Fruit fly (Drosophila melanogaster) whole organism, embryonic: Measurements from ENCODE around the gene CG3703.

Experiments used
- Atf-2 ChIP-seq: fragments of 200-800 bp; sonication (Bioruptor generic); optimal IDR thresholded peaks from 2 replicates; lab custom pipeline; 2016; ENCODE audit warnings: missing biosample characterization, missing genetic modification characterization
- BEAF-32 ChIP-seq: fragments of 200-800 bp; sonication (Bioruptor generic); optimal IDR thresholded peaks from 3 replicates; lab custom pipeline; 2017; ENCODE audit warnings: missing biosample characterization, missing genetic modification characterization, mild to moderate bottlenecking, moderate library complexity, missing genetic modification reagents
- Bgb ChIP-seq: fragments of 200-800 bp; sonication (Bioruptor generic); IDR thresholded peaks from 2 replicates; pipeline ENCODE4 v1.3.6; 2022; ENCODE audit warnings: missing biosample characterization, missing genetic modification characterization; ENCODE audit not compliant: partially characterized antibody
- CG11504 ChIP-seq: fragments of 200-800 bp; sonication (Bioruptor generic); optimal IDR thresholded peaks from 3 replicates; lab custom pipeline; 2019; ENCODE audit warnings: missing biosample characterization, mild to moderate bottlenecking, missing genetic modification characterization, moderate library complexity
- CG12659 ChIP-seq: fragments of 200-800 bp; sonication (Bioruptor generic); optimal IDR thresholded peaks from 3 replicates; lab custom pipeline; 2017; ENCODE audit warnings: mild to moderate bottlenecking, missing biosample characterization, missing genetic modification reagents, missing genetic modification characterization
- CG13424 ChIP-seq: fragments of 200-800 bp; sonication (Bioruptor generic); optimal IDR thresholded peaks from 2 replicates; lab custom pipeline; 2019; ENCODE audit warnings: missing biosample characterization, mild to moderate bottlenecking, missing genetic modification characterization, moderate library complexity
- CG14050 ChIP-seq: fragments of 200-800 bp; sonication (Bioruptor generic); IDR thresholded peaks from 3 replicates; pipeline ENCODE4 v1.3.6; 2022; ENCODE audit warnings: missing biosample characterization, missing genetic modification characterization
- CG1603 ChIP-seq: fragments of 200-800 bp; sonication (Bioruptor generic); optimal IDR thresholded peaks from 2 replicates; lab custom pipeline; 2019; ENCODE audit warnings: missing biosample characterization, mild to moderate bottlenecking, missing genetic modification characterization, moderate library complexity
- CG1647 ChIP-seq: fragments of 200-800 bp; sonication (Bioruptor generic); optimal IDR thresholded peaks from 3 replicates; lab custom pipeline; 2016; ENCODE audit warnings: missing biosample characterization, missing genetic modification characterization
- CG17186 ChIP-seq: fragments of 200-800 bp; sonication (Bioruptor generic); optimal IDR thresholded peaks from 3 replicates; lab custom pipeline; 2017; ENCODE audit warnings: missing biosample characterization, missing genetic modification reagents, missing genetic modification characterization
- CG17612 ChIP-seq: fragments of 200-800 bp; sonication (Bioruptor generic); IDR thresholded peaks from 2 replicates; pipeline ENCODE4 v1.3.6; 2022; ENCODE audit warnings: missing biosample characterization, missing genetic modification characterization
- CG17912 ChIP-seq: fragments of 200-800 bp; sonication (Bioruptor generic); optimal IDR thresholded peaks from 2 replicates; lab custom pipeline; 2018; ENCODE audit warnings: missing biosample characterization, mild to moderate bottlenecking, missing genetic modification characterization
- CG2116 ChIP-seq: fragments of 200-800 bp; sonication (Bioruptor generic); optimal IDR thresholded peaks from 3 replicates; lab custom pipeline; 2018; ENCODE audit warnings: missing biosample characterization, mild to moderate bottlenecking, missing genetic modification characterization
- CG3281 ChIP-seq: fragments of 200-800 bp; sonication (Bioruptor generic); optimal IDR thresholded peaks from 3 replicates; lab custom pipeline; 2017; ENCODE audit warnings: missing biosample characterization, mild to moderate bottlenecking, missing genetic modification characterization
- CG3847 ChIP-seq: fragments of 200-800 bp; sonication (Bioruptor generic); IDR thresholded peaks from 2 replicates; pipeline ENCODE4 v1.3.6; 2022; ENCODE audit warnings: missing biosample characterization, missing genetic modification characterization
- CG5180 ChIP-seq: fragments of 200-800 bp; sonication (Bioruptor generic); optimal IDR thresholded peaks from 3 replicates; lab custom pipeline; 2017; ENCODE audit warnings: missing biosample characterization, missing genetic modification characterization, mild to moderate bottlenecking, moderate library complexity, missing genetic modification reagents
- CG7745 ChIP-seq: fragments of 200-800 bp; sonication (Bioruptor generic); optimal IDR thresholded peaks from 2 replicates; lab custom pipeline; 2018; ENCODE audit warnings: missing biosample characterization, mild to moderate bottlenecking, missing genetic modification characterization, moderate library complexity
- CG7839 ChIP-seq: fragments of 200-800 bp; sonication (Bioruptor generic); optimal IDR thresholded peaks from 3 replicates; lab custom pipeline; 2018; ENCODE audit warnings: missing biosample characterization, mild to moderate bottlenecking, missing genetic modification characterization, moderate library complexity
- CG9817 ChIP-seq: fragments of 200-800 bp; sonication (Bioruptor generic); optimal IDR thresholded peaks from 2 replicates; lab custom pipeline; 2018; ENCODE audit warnings: missing biosample characterization, mild to moderate bottlenecking, missing genetic modification characterization, moderate library complexity
- CHES-1-like ChIP-seq: fragments of 200-800 bp; sonication (Bioruptor generic); optimal IDR thresholded peaks from 2 replicates; lab custom pipeline; 2016; ENCODE audit warnings: missing biosample characterization, missing genetic modification characterization
- Chrac-16 ChIP-seq: fragments of 200-800 bp; sonication (Bioruptor generic); optimal IDR thresholded peaks from 3 replicates; lab custom pipeline; 2016; ENCODE audit warnings: missing biosample characterization, missing genetic modification characterization
- Doc3 ChIP-seq: fragments of 200-800 bp; sonication (Bioruptor generic); IDR thresholded peaks from 3 replicates; pipeline ENCODE4 v1.3.6; 2022; ENCODE audit warnings: missing biosample characterization, missing genetic modification characterization; ENCODE audit not compliant: partially characterized antibody
- HLH4C ChIP-seq: fragments of 200-800 bp; sonication (Bioruptor generic); IDR thresholded peaks from 3 replicates; pipeline ENCODE4 v1.3.6; 2022; ENCODE audit warnings: missing biosample characterization, missing genetic modification characterization; ENCODE audit not compliant: partially characterized antibody
- MESR4 ChIP-seq: fragments of 200-800 bp; sonication (Bioruptor generic); optimal IDR thresholded peaks from 2 replicates; lab custom pipeline; 2018; ENCODE audit warnings: missing biosample characterization, mild to moderate bottlenecking, missing genetic modification characterization, moderate library complexity
- Mrtf ChIP-seq: fragments of 200-800 bp; sonication (Bioruptor generic); IDR thresholded peaks from 3 replicates; pipeline ENCODE4 v1.3.6; 2022; ENCODE audit warnings: missing biosample characterization, missing genetic modification characterization
- Opbp ChIP-seq: fragments of 200-800 bp; sonication (Bioruptor generic); IDR thresholded peaks from 3 replicates; pipeline ENCODE4 v1.3.6; 2022; ENCODE audit warnings: missing biosample characterization, missing genetic modification characterization; ENCODE audit not compliant: partially characterized antibody
- Ptx1 ChIP-seq: fragments of 200-800 bp; sonication (Bioruptor generic); IDR thresholded peaks from 2 replicates; pipeline ENCODE4 v1.3.6; 2022; ENCODE audit warnings: missing biosample characterization, missing genetic modification characterization
- Sry-β ChIP-seq: fragments of 200-800 bp; sonication (Bioruptor generic); optimal IDR thresholded peaks from 2 replicates; lab custom pipeline; 2018; ENCODE audit warnings: missing biosample characterization, mild to moderate bottlenecking, missing genetic modification characterization, moderate library complexity
- abd-A ChIP-seq: fragments of 200-800 bp; sonication (Bioruptor generic); optimal IDR thresholded peaks from 3 replicates; lab custom pipeline; 2019; ENCODE audit warnings: missing biosample characterization, mild to moderate bottlenecking, missing genetic modification characterization, moderate library complexity
- ac ChIP-seq: fragments of 200-800 bp; sonication (Bioruptor generic); optimal IDR thresholded peaks from 3 replicates; lab custom pipeline; 2017; ENCODE audit warnings: missing biosample characterization, mild to moderate bottlenecking, missing genetic modification characterization
- ato ChIP-seq: fragments of 200-800 bp; sonication (Bioruptor generic); IDR thresholded peaks from 2 replicates; pipeline ENCODE4 v1.3.6; 2022; ENCODE audit warnings: missing biosample characterization, missing genetic modification characterization; ENCODE audit not compliant: partially characterized antibody
- bab2 ChIP-seq: fragments of 200-800 bp; sonication (Bioruptor generic); optimal IDR thresholded peaks from 2 replicates; lab custom pipeline; 2016; ENCODE audit warnings: missing biosample characterization, missing genetic modification characterization
- bsh ChIP-seq, 2 experiments: fragments of 200-800 bp; sonication (Bioruptor generic); optimal IDR thresholded peaks; 2 replicates each; lab custom pipeline; 2017 to 2018; ENCODE audit warnings: mild to moderate bottlenecking in 2 of 2, missing biosample characterization in 2 of 2, missing genetic modification characterization in 2 of 2, moderate library complexity in 1 of 2
- caup ChIP-seq: fragments of 200-800 bp; sonication (Bioruptor generic); optimal IDR thresholded peaks from 3 replicates; lab custom pipeline; 2017; ENCODE audit warnings: missing biosample characterization, mild to moderate bottlenecking, missing genetic modification characterization, moderate library complexity; ENCODE audit not compliant: severe bottlenecking
- cg ChIP-seq: fragments of 200-800 bp; sonication (Bioruptor generic); optimal IDR thresholded peaks from 3 replicates; lab custom pipeline; 2019; ENCODE audit warnings: missing biosample characterization, mild to moderate bottlenecking, missing genetic modification characterization, moderate library complexity
- crol ChIP-seq: fragments of 200-800 bp; sonication (Bioruptor generic); IDR thresholded peaks from 2 replicates; pipeline ENCODE4 v1.3.6; 2022; ENCODE audit warnings: missing biosample characterization, missing genetic modification characterization
- dan ChIP-seq: fragments of 200-800 bp; sonication (Bioruptor generic); IDR thresholded peaks from 2 replicates; pipeline ENCODE4 v1.3.6; 2022; ENCODE audit warnings: missing biosample characterization, missing genetic modification characterization
- eve ChIP-seq, 2 experiments: fragments of >200 bp; optimal IDR thresholded peaks; 2 replicates each; lab custom pipeline; 2017; ENCODE audit warnings: missing biosample characterization in 2 of 2, missing genetic modification characterization in 2 of 2
- fd3F ChIP-seq: fragments of 200-800 bp; sonication (Bioruptor generic); optimal IDR thresholded peaks from 2 replicates; lab custom pipeline; 2018; ENCODE audit warnings: missing biosample characterization, mild to moderate bottlenecking, missing genetic modification characterization, moderate library complexity
- hbn ChIP-seq: fragments of 200-800 bp; sonication (Bioruptor generic); IDR thresholded peaks from 2 replicates; pipeline ENCODE4 v1.3.6; 2022; ENCODE audit warnings: missing biosample characterization, missing genetic modification characterization; ENCODE audit not compliant: partially characterized antibody
- nau ChIP-seq: fragments of 200-800 bp; sonication (Bioruptor generic); optimal IDR thresholded peaks from 3 replicates; lab custom pipeline; 2017; ENCODE audit warnings: missing biosample characterization, mild to moderate bottlenecking, missing genetic modification characterization, missing genetic modification reagents
- schlank ChIP-seq: fragments of 200-800 bp; sonication (Bioruptor generic); optimal IDR thresholded peaks from 2 replicates; lab custom pipeline; 2018; ENCODE audit warnings: missing biosample characterization, mild to moderate bottlenecking, missing genetic modification characterization
- slbo ChIP-seq: fragments of 200-800 bp; sonication (Bioruptor generic); IDR thresholded peaks from 2 replicates; pipeline ENCODE4 v1.3.6; 2022; ENCODE audit warnings: missing biosample characterization, missing genetic modification characterization
- stc ChIP-seq: fragments of 200-800 bp; sonication (Bioruptor generic); IDR thresholded peaks from 2 replicates; pipeline ENCODE4 v1.3.6; 2022; ENCODE audit warnings: missing biosample characterization, missing genetic modification characterization
- trh ChIP-seq: fragments of 200-800 bp; sonication (Bioruptor generic); optimal IDR thresholded peaks from 2 replicates; lab custom pipeline; 2016; ENCODE audit warnings: missing biosample characterization, missing genetic modification characterization
- vfl ChIP-seq: fragments of 200-800 bp; sonication (Bioruptor generic); optimal IDR thresholded peaks from 2 replicates; lab custom pipeline; 2016; ENCODE audit warnings: missing biosample characterization, missing genetic modification characterization
- z ChIP-seq: fragments of 200-800 bp; sonication (Bioruptor generic); IDR thresholded peaks from 3 replicates; pipeline ENCODE4 v1.3.6; 2022; ENCODE audit warnings: missing biosample characterization, missing genetic modification characterization
- zen ChIP-seq: fragments of 200-800 bp; sonication (Bioruptor generic); optimal IDR thresholded peaks from 3 replicates; lab custom pipeline; 2018; ENCODE audit warnings: missing biosample characterization, mild to moderate bottlenecking, missing genetic modification characterization, moderate library complexity

The CG3703 gene

dm6 chrX:927209-927862 is 18.2 kb downstream of the CG3703 start, which contains the start of gene Lztr1 (continued):
- TF ChIP-seq CG1647 (GFP tag; lab: Kevin White, UChicago), result no peak
- no peak for TF ChIP-seq CG17912 (GFP tag; lab: Kevin White, UChicago)
- TF ChIP-seq HLH4C (GFP tag; lab: Robert Waterston, UW), result peak; percentile 41; the same call in 1 of the 3 replicates
- TF ChIP-seq CG5180 (GFP tag; lab: Kevin White, UChicago), result no peak
- peak; percentile 1 for TF ChIP-seq CG12659 (GFP tag; lab: Kevin White, UChicago)
- TF ChIP-seq CG3847 (GFP tag; lab: Robert Waterston, UW), result no peak
- 0 out of 3 replicates have a peak, but pooled peaks have one; percentile 32 for TF ChIP-seq Opbp (GFP tag; lab: Robert Waterston, UW)
- peak; percentile 77 for TF ChIP-seq MESR4 (GFP tag; lab: Kevin White, UChicago)
- peak; percentile 14 for TF ChIP-seq CG2116 (GFP tag; lab: Kevin White, UChicago)
- TF ChIP-seq z (GFP tag; lab: Robert Waterston, UW), result no peak
- TF ChIP-seq stc (GFP tag; lab: Robert Waterston, UW), result no peak
- TF ChIP-seq CG3281 (GFP tag; lab: Kevin White, UChicago), result no peak
- TF ChIP-seq Sry-β (GFP tag; lab: Kevin White, UChicago), result no peak
- peak; percentile 41 for TF ChIP-seq BEAF-32 (GFP tag; lab: Kevin White, UChicago)
- no peak for TF ChIP-seq CG9817 (tag; lab: Kevin White, UChicago)
- TF ChIP-seq CHES-1-like, result peak; percentile 1
- peak; percentile 12 for TF ChIP-seq CG1603

DNA sequence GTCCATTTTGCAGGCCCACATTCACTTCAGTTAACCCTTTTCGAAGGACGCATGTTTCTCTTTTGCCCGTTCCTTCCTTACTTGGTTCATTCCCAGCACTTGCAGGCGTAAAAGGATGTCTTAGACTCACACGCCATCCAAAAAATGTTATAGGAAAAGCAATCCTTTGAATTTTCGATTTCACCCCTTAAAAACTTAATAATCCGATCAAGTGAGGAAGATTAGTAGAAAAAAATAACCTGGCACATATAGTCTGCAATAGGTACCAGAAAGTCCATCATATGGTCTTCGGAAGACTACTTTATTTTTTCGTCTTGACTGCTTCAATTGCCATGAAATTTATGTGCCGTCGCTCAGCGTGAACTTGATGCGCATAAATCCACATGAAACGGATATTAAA is 24.2 kb downstream of the CG3703 start:
- TF ChIP-seq trh (GFP tag; lab: Kevin White, UChicago) (no peak), bab2 (GFP tag; lab: Kevin White, UChicago) (no peak), caup (GFP tag; lab: Kevin White, UChicago) (no peak), Chrac-16 (GFP tag; lab: Kevin White, UChicago) (no peak), CG14050 (GFP tag; lab: Robert Waterston, UW) (no peak), cg (GFP tag; lab: Kevin White, UChicago) (no peak), crol (GFP tag; lab: Robert Waterston, UW) (no peak), CG7839 (tag; lab: Kevin White, UChicago) (no peak), CG11504 (tag; lab: Kevin White, UChicago) (no peak), schlank (tag; lab: Kevin White, UChicago) (no peak), CG17612 (GFP tag; lab: Robert Waterston, UW) (no peak), Atf-2 (GFP tag; lab: Kevin White, UChicago) (no peak), hbn (GFP tag; lab: Robert Waterston, UW) (no peak), dan (no peak), slbo (GFP tag; lab: Robert Waterston, UW) (peak; percentile 52), eve (GFP tag; optimal IDR thresholded peaks at IDR 0.05; lab: Kevin White, UChicago) (no peak), nau (no peak), bsh (GFP tag; optimal IDR thresholded peaks at IDR 0.05; lab: Kevin White, UChicago) (peak in 1 of 2 experiments; percentile 25), abd-A (tag; lab: Kevin White, UChicago) (no peak), zen (tag; lab: Kevin White, UChicago) (no peak), CG7745 (tag; lab: Kevin White, UChicago) (no peak), Ptx1 (GFP tag; lab: Robert Waterston, UW) (peak; percentile 40; the same call in 1 of the 2 replicates), CG17186 (GFP tag; lab: Kevin White, UChicago) (no peak), Bgb (GFP tag; lab: Robert Waterston, UW) (no peak), Mrtf (no peak), fd3F (no peak), CG13424 (tag; lab: Kevin White, UChicago) (peak; percentile 2), ac (GFP tag; lab: Kevin White, UChicago) (no peak), Doc3 (GFP tag; lab: Robert Waterston, UW) (no peak), ato (GFP tag; lab: Robert Waterston, UW) (no peak), vfl (GFP tag; lab: Kevin White, UChicago) (no peak)
